Worm (Caenorhabditis elegans) whole organism, young adult: ENCODE data around the gene srab-7.

Experiments used
- F22D6.2 ChIP-seq: sonication (generic microtip); optimal IDR thresholded peaks from 2 replicates; lab custom pipeline; 2016; ENCODE audit warnings: mild to moderate bottlenecking, missing genetic modification characterization, missing compliant biosample characterization
- F37B4.10 ChIP-seq: fragments of 200-800 bp; sonication (Bioruptor generic); IDR thresholded peaks from 2 replicates; pipeline ENCODE4 v1.3.6; 2022; ENCODE audit warnings: missing genetic modification characterization, missing compliant biosample characterization
- T26A5.8 ChIP-seq: sonication (generic microtip); optimal IDR thresholded peaks from 2 replicates; lab custom pipeline; 2016; ENCODE audit warnings: missing genetic modification characterization, missing compliant biosample characterization
- Y53F4B.3 ChIP-seq: fragments of 200-800 bp; sonication (Bioruptor generic); IDR thresholded peaks from 2 replicates; pipeline ENCODE4 v1.3.6; 2022; ENCODE audit warnings: missing genetic modification reagents, missing genetic modification characterization, missing compliant biosample characterization
- Y56A3A.18 ChIP-seq: fragments of 200-800 bp; sonication (Bioruptor generic); IDR thresholded peaks from 2 replicates; pipeline ENCODE4 v1.3.6; 2022; ENCODE audit warnings: missing genetic modification reagents, missing genetic modification characterization, missing compliant biosample characterization
- Y95B8A.8 ChIP-seq: fragments of 200-800 bp; sonication (Bioruptor generic); IDR thresholded peaks from 2 replicates; pipeline ENCODE4 v1.3.6; 2022; ENCODE audit warnings: missing genetic modification reagents, missing genetic modification characterization, missing compliant biosample characterization
- ZK185.1 ChIP-seq: sonication (generic microtip); optimal IDR thresholded peaks from 2 replicates; lab custom pipeline; 2016; ENCODE audit warnings: mild to moderate bottlenecking, missing genetic modification characterization, missing compliant biosample characterization; ENCODE audit not compliant: poor library complexity, severe bottlenecking
- athp-1 ChIP-seq: sonication (generic microtip); optimal IDR thresholded peaks from 2 replicates; lab custom pipeline; 2017; ENCODE audit warnings: mild to moderate bottlenecking, missing genetic modification characterization, missing compliant biosample characterization
- ccch-3 ChIP-seq: fragments of 200-800 bp; sonication (Bioruptor generic); optimal IDR thresholded peaks from 2 replicates; lab custom pipeline; 2018; ENCODE audit warnings: mild to moderate bottlenecking, missing genetic modification characterization, missing compliant biosample characterization
- ceh-27 ChIP-seq: fragments of 200-800 bp; sonication (Bioruptor generic); optimal IDR thresholded peaks from 2 replicates; lab custom pipeline; 2018; ENCODE audit warnings: mild to moderate bottlenecking, missing genetic modification characterization, moderate library complexity, missing compliant biosample characterization
- ceh-91 ChIP-seq: fragments of 200-800 bp; sonication (Bioruptor generic); IDR thresholded peaks from 2 replicates; pipeline ENCODE4 v1.3.6; 2022; ENCODE audit warnings: missing genetic modification reagents, missing genetic modification characterization, missing compliant biosample characterization
- dpff-1 ChIP-seq: sonication (generic microtip); optimal IDR thresholded peaks from 2 replicates; lab custom pipeline; 2017; ENCODE audit warnings: mild to moderate bottlenecking, missing genetic modification characterization, missing compliant biosample characterization
- egl-18 ChIP-seq: fragments of 200-800 bp; sonication (Bioruptor generic); IDR thresholded peaks from 2 replicates; pipeline ENCODE4 v1.3.6; 2022; ENCODE audit warnings: missing genetic modification reagents, missing genetic modification characterization, missing compliant biosample characterization
- hlh-12 ChIP-seq: sonication (generic microtip); optimal IDR thresholded peaks from 2 replicates; lab custom pipeline; 2016; ENCODE audit warnings: missing genetic modification characterization, missing compliant biosample characterization
- hmg-20 ChIP-seq: fragments of 200-800 bp; sonication (Bioruptor generic); IDR thresholded peaks from 2 replicates; pipeline ENCODE4 v1.3.6; 2022; ENCODE audit warnings: missing genetic modification reagents, missing genetic modification characterization, missing compliant biosample characterization
- lin-54 ChIP-seq: fragments of 200-800 bp; sonication (Bioruptor generic); optimal IDR thresholded peaks from 2 replicates; lab custom pipeline; 2018; ENCODE audit warnings: mild to moderate bottlenecking, missing genetic modification characterization, missing compliant biosample characterization
- lsy-27 ChIP-seq: sonication (generic microtip); optimal IDR thresholded peaks from 2 replicates; lab custom pipeline; 2017; ENCODE audit warnings: missing genetic modification characterization, mild to moderate bottlenecking, missing compliant biosample characterization, antibody characterized with exemption, missing genotype, borderline replicate concordance; ENCODE audit not compliant: insufficient read depth
- mes-4 ChIP-seq: sonication (generic microtip); optimal IDR thresholded peaks from 2 replicates; lab custom pipeline; 2016; ENCODE audit warnings: missing genotype, missing genetic modification characterization, missing compliant biosample characterization
- nfyb-1 ChIP-seq: fragments of 200-800 bp; sonication (Bioruptor generic); IDR thresholded peaks from 2 replicates; pipeline ENCODE4 v1.3.6; 2022; ENCODE audit warnings: missing genetic modification reagents, missing genetic modification characterization, missing compliant biosample characterization
- pbrm-1 ChIP-seq: fragments of 200-800 bp; sonication (Bioruptor generic); IDR thresholded peaks from 2 replicates; pipeline ENCODE4 v1.3.6; 2022; ENCODE audit warnings: missing genetic modification reagents, missing genetic modification characterization, missing compliant biosample characterization
- rcor-1 ChIP-seq: fragments of 200-800 bp; sonication (Bioruptor generic); IDR thresholded peaks from 2 replicates; pipeline ENCODE4 v1.3.6; 2022; ENCODE audit warnings: missing genetic modification reagents, missing genetic modification characterization, missing compliant biosample characterization
- rec-8 ChIP-seq, 2 experiments: sonication (generic microtip); optimal IDR thresholded peaks; 2 replicates each; lab custom pipeline; 2016; ENCODE audit warnings: mild to moderate bottlenecking in 2 of 2, missing genetic modification characterization in 2 of 2, missing genetic modification reagents in 2 of 2, missing genotype in 2 of 2, missing biosample characterization in 1 of 2, missing compliant biosample characterization in 1 of 2, moderate library complexity in 1 of 2
- rpc-1 ChIP-seq, 2 experiments: fragments of 150-350 bp in 1 of 2; sonication (generic microtip) in 1 of 2; optimal IDR thresholded peaks; 2 replicates each; lab custom pipeline; 2014 to 2018; ENCODE audit warnings: missing biosample characterization in 1 of 2, missing genetic modification characterization in 1 of 2, missing genetic modification reagents in 1 of 2, missing genotype in 1 of 2
- snpc-1.1 ChIP-seq: sonication (generic microtip); optimal IDR thresholded peaks from 2 replicates; lab custom pipeline; 2017; ENCODE audit warnings: missing genetic modification characterization, mild to moderate bottlenecking, missing compliant biosample characterization, antibody characterized with exemption, moderate library complexity, missing genotype, missing genetic modification reagents; ENCODE audit not compliant: insufficient read depth
- tbx-9 ChIP-seq: sonication (generic microtip); optimal IDR thresholded peaks from 2 replicates; lab custom pipeline; 2016; ENCODE audit warnings: borderline replicate concordance, missing genetic modification characterization, inconsistent platforms, missing compliant biosample characterization
- tlf-1 ChIP-seq: fragments of 200-800 bp; sonication (Bioruptor generic); optimal IDR thresholded peaks from 2 replicates; lab custom pipeline; 2018; ENCODE audit warnings: mild to moderate bottlenecking, missing genetic modification characterization, missing compliant biosample characterization
- zfh-2 ChIP-seq: fragments of 200-800 bp; sonication (Bioruptor generic); conservative IDR thresholded peaks from 2 replicates; pipeline ENCODE4 v1.3.6; 2022; ENCODE audit warnings: missing genetic modification reagents, missing genetic modification characterization, missing compliant biosample characterization
- ztf-25 ChIP-seq: fragments of 200-800 bp; sonication (Bioruptor generic); IDR thresholded peaks from 2 replicates; pipeline ENCODE4 v1.3.6; 2022; ENCODE audit warnings: missing genetic modification reagents, missing genetic modification characterization, missing compliant biosample characterization
- ztf-3 ChIP-seq: fragments of 200-800 bp; sonication (Bioruptor generic); optimal IDR thresholded peaks from 2 replicates; lab custom pipeline; 2018; ENCODE audit warnings: mild to moderate bottlenecking, missing genetic modification characterization, missing compliant biosample characterization
- ztf-6 ChIP-seq: fragments of 200-800 bp; sonication (Bioruptor generic); IDR thresholded peaks from 2 replicates; pipeline ENCODE4 v1.3.6; 2022; ENCODE audit warnings: missing genetic modification reagents, missing genetic modification characterization, missing compliant biosample characterization

Gene srab-7

ce11 chrV:3132116-3132515 is 22.9 kb downstream of the srab-7 start (continued):
- TF ChIP-seq mes-4 (tag; lab: Kevin White, UChicago) = no peak

- TF ChIP-seq Y56A3A.18 (GFP tag; lab: Robert Waterston, UW) (no peak), rec-8 (tag; optimal IDR thresholded peaks at IDR 0.05; lab: Kevin White, UChicago) (no peak), snpc-1.1 (tag; lab: Kevin White, UChicago) (no peak), T26A5.8 (tag; lab: Kevin White, UChicago) (no peak), dpff-1 (tag; lab: Kevin White, UChicago) (no peak), nfyb-1 (GFP tag; lab: Robert Waterston, UW) (no peak), tlf-1 (no peak), hmg-20 (GFP tag; lab: Robert Waterston, UW) (no peak), ccch-3 (GFP tag; lab: Kevin White, UChicago) (no peak), egl-18 (GFP tag; lab: Robert Waterston, UW) (no peak)
Measured at ce11 chrV:3128803-3129202, 26.2 kb downstream of the srab-7 start, which contains the start of gene tat-6. tat-6 (plus strand) TSS chrV:3129103.

ce11 chrV:3127670-3128069 is 27.3 kb downstream of the srab-7 start, which contains the start of gene Y73C8C.10:
Y73C8C.10 (minus strand) TSS chrV:3127770.
- no peak for TF ChIP-seq F37B4.10 (GFP tag; lab: Robert Waterston, UW)
- TF ChIP-seq, all 124 proteins: peak for 0

- no peak for TF ChIP-seq hlh-12 (tag; lab: Kevin White, UChicago)
- TF ChIP-seq, all 124 proteins: peak for 0
Measured at ce11 chrV:3124912-3125311, 30.1 kb downstream of the srab-7 start, which contains the start of gene Y73C8C.12. Y73C8C.12 (plus strand) TSS chrV:3125212.

- no peak for TF ChIP-seq ZK185.1 (tag; lab: Kevin White, UChicago)
- no peak for TF ChIP-seq egl-18 (GFP tag; lab: Robert Waterston, UW)
- TF ChIP-seq rpc-1 (optimal IDR thresholded peaks at IDR 0.05; lab: Kevin White, UChicago) = no peak
- no peak for TF ChIP-seq rpc-1 (tag; optimal IDR thresholded peaks at IDR 0.05; lab: Kevin White, UChicago)
- TF ChIP-seq athp-1 (tag; lab: Kevin White, UChicago) = no peak
- no peak for TF ChIP-seq Y53F4B.3 (GFP tag; lab: Robert Waterston, UW)
- no peak for TF ChIP-seq nfyb-1 (GFP tag; lab: Robert Waterston, UW)
- no peak for TF ChIP-seq zfh-2
- TF ChIP-seq pbrm-1 (GFP tag; lab: Robert Waterston, UW) = no peak
- TF ChIP-seq lsy-27 (tag; lab: Kevin White, UChicago) = no peak
- TF ChIP-seq ztf-6 (GFP tag; lab: Robert Waterston, UW) = no peak
- no peak for TF ChIP-seq rcor-1 (GFP tag; lab: Robert Waterston, UW)
- TF ChIP-seq lin-54 = no peak
- no peak for TF ChIP-seq ceh-91
- TF ChIP-seq ztf-25 (GFP tag; lab: Robert Waterston, UW) = no peak
- no peak for TF ChIP-seq F22D6.2
- TF ChIP-seq ztf-3 (GFP tag; lab: Kevin White, UChicago) = no peak
- no peak for TF ChIP-seq ceh-27 (GFP tag; lab: Kevin White, UChicago)
- no peak for TF ChIP-seq Y95B8A.8 (GFP tag; lab: Robert Waterston, UW)
- TF ChIP-seq tbx-9 (tag; lab: Kevin White, UChicago) = no peak
- TF ChIP-seq, all 124 proteins: peak for 0
Measured at ce11 chrV:3122403-3122802, 32.6 kb downstream of the srab-7 start.
